In the genomic region with DNA sequence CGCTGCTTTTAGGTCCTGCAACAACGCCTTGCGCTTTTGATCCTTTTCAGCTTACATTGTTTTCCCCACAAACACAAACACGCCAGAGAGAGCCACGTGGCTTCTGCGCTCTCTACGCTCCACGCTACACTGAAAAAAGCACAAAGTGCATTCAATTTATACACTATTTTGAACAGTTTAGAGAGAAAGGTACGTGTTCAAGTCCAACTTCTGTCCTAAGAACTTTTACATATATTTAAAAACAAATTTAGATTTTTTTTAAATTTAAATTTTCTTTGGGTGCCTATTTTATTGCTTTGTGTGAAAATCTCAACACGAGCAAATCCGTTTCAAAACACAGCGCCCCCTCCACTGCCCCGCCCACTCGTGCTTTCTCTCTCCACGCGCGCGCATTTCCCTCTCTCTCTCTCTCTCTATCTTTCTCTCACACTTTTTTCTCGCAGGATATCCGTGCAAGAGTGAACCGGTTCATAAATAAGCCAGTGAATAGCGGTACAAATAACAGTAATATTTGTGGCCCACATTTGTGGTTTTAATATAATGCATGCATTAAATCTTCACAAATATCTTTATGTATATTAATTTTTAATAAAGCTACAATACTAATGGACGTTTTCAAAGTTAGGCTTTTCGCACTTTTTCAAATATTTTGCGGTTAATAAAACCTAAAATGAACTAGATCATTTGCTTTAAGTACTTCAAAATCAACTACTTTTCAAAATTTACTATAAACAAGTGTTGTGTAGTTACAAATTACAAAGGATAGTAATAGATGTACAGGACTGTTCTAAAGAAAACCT, we compare ENCODE assay signal across 1 fruit fly cellular context.
TF ChIP-seq lines count a peak whose summit lies in the region.

No protein-coding gene starts in this region.

TF ChIP-seq in whole organism, embryonic, 481 proteins besides CTCF, POLR2A, EP300 and RAD21 (continued from another document and continues in another):
- TF ChIP-seq tin (GFP tag; optimal IDR thresholded peaks at IDR 0.05; lab: Kevin White, UChicago) (peak; percentile 77), gcm (GFP tag; optimal IDR thresholded peaks at IDR 0.05; lab: Kevin White, UChicago) (peak; percentile 72), CG12769 (tag; optimal IDR thresholded peaks at IDR 0.05; lab: Kevin White, UChicago) (peak; percentile 67), trem (tag; optimal IDR thresholded peaks at IDR 0.05; lab: Kevin White, UChicago) (peak; percentile 50), sr (GFP tag; IDR thresholded peaks at IDR 0.05; lab: Robert Waterston, UW) (peak; percentile 72; the same call in 1 of the 3 replicates), Drgx (GFP tag; IDR thresholded peaks at IDR 0.05; lab: Robert Waterston, UW) (peak; percentile 91), hkb (optimal IDR thresholded peaks at IDR 0.05; lab: Kevin White, UChicago) (no peak), hkb (GFP tag; IDR thresholded peaks at IDR 0.05; lab: Robert Waterston, UW) (peak; percentile 94), CG11695 (GFP tag; IDR thresholded peaks at IDR 0.05; lab: Robert Waterston, UW) (peak; percentile 85), peb (GFP tag; IDR thresholded peaks at IDR 0.05; lab: Robert Waterston, UW) (peak; percentile 68), slbo (GFP tag; IDR thresholded peaks at IDR 0.05; lab: Robert Waterston, UW) (peak; percentile 88), CG11085 (GFP tag; IDR thresholded peaks at IDR 0.05; lab: Robert Waterston, UW) (peak; percentile 34; the same call in 1 of the 2 replicates), CG7271 (tag; optimal IDR thresholded peaks at IDR 0.05; lab: Kevin White, UChicago) (no peak), lola (GFP tag; optimal IDR thresholded peaks at IDR 0.05; lab: Kevin White, UChicago) (peak in 1 of 3 experiments; percentile 64), Atf3 (GFP tag; optimal IDR thresholded peaks at IDR 0.05; lab: Kevin White, UChicago) (no peak), CG6683 (GFP tag; optimal IDR thresholded peaks at IDR 0.05; lab: Kevin White, UChicago) (peak; percentile 74), CG13123 (GFP tag; optimal IDR thresholded peaks at IDR 0.05; lab: Kevin White, UChicago) (peak; percentile 45), stwl (tag; optimal IDR thresholded peaks at IDR 0.05; lab: Kevin White, UChicago) (no peak), CG6254 (GFP tag; optimal IDR thresholded peaks at IDR 0.05; lab: Kevin White, UChicago) (peak; percentile 64), pnt (GFP tag; optimal IDR thresholded peaks at IDR 0.05; lab: Kevin White, UChicago) (peak; percentile 51), chinmo (GFP tag; IDR thresholded peaks at IDR 0.05; lab: Robert Waterston, UW; ENCODE audit: partially characterized antibody) (no peak), CG18476 (GFP tag; optimal IDR thresholded peaks at IDR 0.05; lab: Kevin White, UChicago) (peak; percentile 69), lbe (GFP tag; optimal IDR thresholded peaks at IDR 0.05; lab: Kevin White, UChicago) (peak; percentile 49), CG10321 (GFP tag; IDR thresholded peaks at IDR 0.05; lab: Robert Waterston, UW) (no peak), CG30431 (GFP tag; optimal IDR thresholded peaks at IDR 0.05; lab: Kevin White, UChicago) (peak; percentile 66), psq (GFP tag; optimal IDR thresholded peaks at IDR 0.05; lab: Kevin White, UChicago) (peak; percentile 46), onecut (GFP tag; IDR thresholded peaks at IDR 0.05; lab: Robert Waterston, UW) (peak; percentile 69), ERR (GFP tag; optimal IDR thresholded peaks at IDR 0.05; lab: Kevin White, UChicago) (no peak), bbx (GFP tag; IDR thresholded peaks at IDR 0.05; lab: Robert Waterston, UW; ENCODE audit: partially characterized antibody) (no peak), ase (GFP tag; IDR thresholded peaks at IDR 0.05; lab: Robert Waterston, UW) (peak; percentile 75), CG18599 (GFP tag; optimal IDR thresholded peaks at IDR 0.05; lab: Kevin White, UChicago) (peak; percentile 95), tio (GFP tag; optimal IDR thresholded peaks at IDR 0.05; lab: Kevin White, UChicago) (peak; percentile 82), CG7786 (GFP tag; optimal IDR thresholded peaks at IDR 0.05; lab: Kevin White, UChicago) (peak; percentile 42), bowl (GFP tag; IDR thresholded peaks at IDR 0.05; lab: Robert Waterston, UW) (peak; percentile 79; the same call in 1 of the 2 replicates), aop (GFP tag; IDR thresholded peaks at IDR 0.05; lab: Robert Waterston, UW) (no peak), CG11456 (GFP tag; IDR thresholded peaks at IDR 0.05; lab: Robert Waterston, UW) (peak; percentile 85), NfI (GFP tag; optimal IDR thresholded peaks at IDR 0.05; lab: Kevin White, UChicago) (peak; percentile 77), pb (GFP tag; optimal IDR thresholded peaks at IDR 0.05; lab: Kevin White, UChicago) (peak; percentile 17), Deaf1 (tag; optimal IDR thresholded peaks at IDR 0.05; lab: Kevin White, UChicago) (peak; percentile 57), B-H1 (GFP tag; IDR thresholded peaks at IDR 0.05; lab: Robert Waterston, UW) (peak; percentile 76; the same call in 2 of the 3 replicates), p53 (GFP tag; optimal IDR thresholded peaks at IDR 0.05; lab: Kevin White, UChicago) (no peak), Gsc (GFP tag; IDR thresholded peaks at IDR 0.05; lab: Robert Waterston, UW) (0 out of 2 replicates have a peak, but pooled peaks have one; percentile 8), CG17186 (GFP tag; optimal IDR thresholded peaks at IDR 0.05; lab: Kevin White, UChicago) (peak; percentile 40), chn (GFP tag; optimal IDR thresholded peaks at IDR 0.05; lab: Kevin White, UChicago) (peak; percentile 67), CG14014 (GFP tag; IDR thresholded peaks at IDR 0.05; lab: Robert Waterston, UW) (peak; percentile 90), PHDP (tag; optimal IDR thresholded peaks at IDR 0.05; lab: Kevin White, UChicago) (peak; percentile 85), ato (GFP tag; IDR thresholded peaks at IDR 0.05; lab: Robert Waterston, UW; ENCODE audit: partially characterized antibody) (no peak), CG10462 (GFP tag; optimal IDR thresholded peaks at IDR 0.05; lab: Kevin White, UChicago) (peak; percentile 39), Abd-B (GFP tag; optimal IDR thresholded peaks at IDR 0.05; lab: Kevin White, UChicago) (peak; percentile 46), CG8359 (GFP tag; optimal IDR thresholded peaks at IDR 0.05; lab: Kevin White, UChicago; ENCODE audit: borderline replicate concordance) (peak; percentile 17), Neu2 (GFP tag; optimal IDR thresholded peaks at IDR 0.05; lab: Kevin White, UChicago; ENCODE audit: borderline replicate concordance) (no peak), Dp (GFP tag; optimal IDR thresholded peaks at IDR 0.05; lab: Kevin White, UChicago) (no peak), caup (GFP tag; optimal IDR thresholded peaks at IDR 0.05; lab: Kevin White, UChicago; ENCODE audit: severe bottlenecking) (peak; percentile 87), lilli (GFP tag; optimal IDR thresholded peaks at IDR 0.05; lab: Kevin White, UChicago) (peak; percentile 79), CG34224 (GFP tag; IDR thresholded peaks at IDR 0.05; lab: Robert Waterston, UW; ENCODE audit: partially characterized antibody) (no peak), cwo (GFP tag; optimal IDR thresholded peaks at IDR 0.05; lab: Kevin White, UChicago) (peak; percentile 84), ci (GFP tag; IDR thresholded peaks at IDR 0.05; lab: Robert Waterston, UW) (peak; percentile 95), CG15269 (tag; optimal IDR thresholded peaks at IDR 0.05; lab: Kevin White, UChicago) (peak; percentile 87), phol (tag; optimal IDR thresholded peaks at IDR 0.05; lab: Kevin White, UChicago) (peak; percentile 81), Ada2b (GFP tag; IDR thresholded peaks at IDR 0.05; lab: Robert Waterston, UW) (peak; percentile 88), Elba2 (GFP tag; optimal IDR thresholded peaks at IDR 0.05; lab: Kevin White, UChicago) (no peak), abd-A (tag; optimal IDR thresholded peaks at IDR 0.05; lab: Kevin White, UChicago) (peak; percentile 61), CG33557 (GFP tag; optimal IDR thresholded peaks at IDR 0.05; lab: Kevin White, UChicago) (no peak), wor (GFP tag; IDR thresholded peaks at IDR 0.05; lab: Robert Waterston, UW) (peak; percentile 76), Trl (optimal IDR thresholded peaks at IDR 0.05; lab: Kevin White, UChicago) (peak; percentile 60 to 61), Trl (GFP tag; optimal IDR thresholded peaks at IDR 0.05; lab: Kevin White, UChicago) (peak; percentile 49), ind (GFP tag; optimal IDR thresholded peaks at IDR 0.05; lab: Kevin White, UChicago) (peak; percentile 70), CG5180 (GFP tag; optimal IDR thresholded peaks at IDR 0.05; lab: Kevin White, UChicago) (peak; percentile 65), Aef1 (GFP tag; IDR thresholded peaks at IDR 0.05; lab: Robert Waterston, UW) (peak; percentile 81), Poxn (GFP tag; IDR thresholded peaks at IDR 0.05; lab: Robert Waterston, UW) (peak; percentile 52), CG10274 (GFP tag; optimal IDR thresholded peaks at IDR 0.05; lab: Kevin White, UChicago) (peak; percentile 35), ab (GFP tag; optimal IDR thresholded peaks at IDR 0.05; lab: Kevin White, UChicago) (no peak), luna (GFP tag; optimal IDR thresholded peaks at IDR 0.05; lab: Kevin White, UChicago) (no peak), CG9215 (GFP tag; IDR thresholded peaks at IDR 0.05; lab: Robert Waterston, UW) (peak; percentile 67), maf-S (GFP tag; optimal IDR thresholded peaks at IDR 0.05; lab: Kevin White, UChicago) (peak; percentile 6), CG9437 (GFP tag; optimal IDR thresholded peaks at IDR 0.05; lab: Kevin White, UChicago) (peak; percentile 64), vvl (GFP tag; IDR thresholded peaks at IDR 0.05; lab: Robert Waterston, UW) (peak; percentile 92), Oaz (GFP tag; IDR thresholded peaks at IDR 0.05; lab: Robert Waterston, UW) (peak; percentile 65), Kr (GFP tag; optimal IDR thresholded peaks at IDR 0.05; lab: Kevin White, UChicago) (no peak), CG4730 (GFP tag; IDR thresholded peaks at IDR 0.05; lab: Robert Waterston, UW) (peak; percentile 80), hth (optimal IDR thresholded peaks at IDR 0.05; lab: Kevin White, UChicago) (no peak), CG1647 (GFP tag; optimal IDR thresholded peaks at IDR 0.05; lab: Kevin White, UChicago) (peak; percentile 57), CG7372 (GFP tag; IDR thresholded peaks at IDR 0.05; lab: Robert Waterston, UW) (peak; percentile 80), amos (GFP tag; IDR thresholded peaks at IDR 0.05; lab: Robert Waterston, UW; ENCODE audit: partially characterized antibody) (no peak), CG14860 (GFP tag; IDR thresholded peaks at IDR 0.05; lab: Robert Waterston, UW; ENCODE audit: partially characterized antibody) (no peak), Hr51 (GFP tag; optimal IDR thresholded peaks at IDR 0.05; lab: Kevin White, UChicago) (peak; percentile 49 to 87), CG9876 (GFP tag; optimal IDR thresholded peaks at IDR 0.05; lab: Kevin White, UChicago) (no peak), Dad (GFP tag; optimal IDR thresholded peaks at IDR 0.05; lab: Kevin White, UChicago) (peak; percentile 33), chif (GFP tag; optimal IDR thresholded peaks at IDR 0.05; lab: Kevin White, UChicago) (peak in 1 of 2 experiments; percentile 54), Vsx1 (GFP tag; optimal IDR thresholded peaks at IDR 0.05; lab: Kevin White, UChicago) (peak; percentile 62), br (optimal IDR thresholded peaks at IDR 0.05; lab: Kevin White, UChicago) (no peak), crc (GFP tag; optimal IDR thresholded peaks at IDR 0.05; lab: Kevin White, UChicago) (peak; percentile 33), da (GFP tag; optimal IDR thresholded peaks at IDR 0.05; lab: Kevin White, UChicago) (no peak), Sin3A (optimal IDR thresholded peaks at IDR 0.05; lab: Kevin White, UChicago) (no peak), sens-2 (GFP tag; IDR thresholded peaks at IDR 0.05; lab: Robert Waterston, UW) (peak; percentile 64), CG10267 (tag; optimal IDR thresholded peaks at IDR 0.05; lab: Kevin White, UChicago) (peak; percentile 74), pfk (GFP tag; optimal IDR thresholded peaks at IDR 0.05; lab: Kevin White, UChicago) (no peak), sob (GFP tag; IDR thresholded peaks at IDR 0.05; lab: Robert Waterston, UW) (peak; percentile 89), CG10431 (GFP tag; optimal IDR thresholded peaks at IDR 0.05; lab: Kevin White, UChicago) (peak; percentile 59), sqz (GFP tag; optimal IDR thresholded peaks at IDR 0.05; lab: Kevin White, UChicago) (peak; percentile 55), CG32772 (GFP tag; IDR thresholded peaks at IDR 0.05; lab: Robert Waterston, UW) (peak; percentile 87), CG33213 (GFP tag; optimal IDR thresholded peaks at IDR 0.05; lab: Kevin White, UChicago) (no peak), CG31441 (GFP tag; IDR thresholded peaks at IDR 0.05; lab: Robert Waterston, UW) (peak; percentile 87), sd (tag; optimal IDR thresholded peaks at IDR 0.05; lab: Kevin White, UChicago) (peak; percentile 39), CG12155 (GFP tag; optimal IDR thresholded peaks at IDR 0.05; lab: Kevin White, UChicago) (peak; percentile 68), HLH54F (GFP tag; optimal IDR thresholded peaks at IDR 0.05; lab: Kevin White, UChicago) (peak; percentile 49), CG11723 (GFP tag; optimal IDR thresholded peaks at IDR 0.05; lab: Kevin White, UChicago) (peak; percentile 52), ac (GFP tag; optimal IDR thresholded peaks at IDR 0.05; lab: Kevin White, UChicago) (no peak), esg (GFP tag; conservative IDR thresholded peaks at IDR 0.05; lab: Robert Waterston, UW) (peak; percentile 81), zfh2 (GFP tag; optimal IDR thresholded peaks at IDR 0.05; lab: Kevin White, UChicago) (peak; percentile 43), CG7928 (GFP tag; optimal IDR thresholded peaks at IDR 0.05; lab: Kevin White, UChicago) (no peak), jing (GFP tag; optimal IDR thresholded peaks at IDR 0.05; lab: Kevin White, UChicago) (peak; percentile 20), CG8388 (GFP tag; optimal IDR thresholded peaks at IDR 0.05; lab: Kevin White, UChicago) (peak; percentile 81), cas (GFP tag; IDR thresholded peaks at IDR 0.05; lab: Robert Waterston, UW) (0 out of 2 replicates have a peak, but pooled peaks have one; percentile 45), CG7745 (tag; optimal IDR thresholded peaks at IDR 0.05; lab: Kevin White, UChicago) (no peak), CG10565 (GFP tag; optimal IDR thresholded peaks at IDR 0.05; lab: Kevin White, UChicago) (peak; percentile 34), Dip2 (GFP tag; IDR thresholded peaks at IDR 0.05; lab: Robert Waterston, UW) (no peak), Dll (GFP tag; IDR thresholded peaks at IDR 0.05; lab: Robert Waterston, UW; ENCODE audit: partially characterized antibody) (no peak), grau (tag; optimal IDR thresholded peaks at IDR 0.05; lab: Kevin White, UChicago) (peak; percentile 83), CG2120 (GFP tag; optimal IDR thresholded peaks at IDR 0.05; lab: Kevin White, UChicago) (peak; percentile 84), CG2199 (GFP tag; IDR thresholded peaks at IDR 0.05; lab: Robert Waterston, UW) (peak; percentile 90)
